Fruit fly (Drosophila melanogaster) whole organism, embryonic: Measurements from ENCODE around the gene RpS14a.

Experiments used
- Atf6 ChIP-seq: fragments of 200-800 bp; sonication (Bioruptor generic); IDR thresholded peaks from 2 replicates; pipeline ENCODE4 v1.3.6; 2022; ENCODE audit warnings: missing biosample characterization, missing genetic modification characterization
- CG10654 ChIP-seq: fragments of 200-800 bp; sonication (Bioruptor generic); optimal IDR thresholded peaks from 2 replicates; lab custom pipeline; 2016; ENCODE audit warnings: missing biosample characterization, missing genetic modification characterization
- CG17385 ChIP-seq: fragments of 200-800 bp; sonication (Bioruptor generic); optimal IDR thresholded peaks from 3 replicates; lab custom pipeline; 2018; ENCODE audit warnings: missing biosample characterization, mild to moderate bottlenecking, missing genetic modification characterization
- CG17568 ChIP-seq: fragments of 200-800 bp; sonication (Bioruptor generic); optimal IDR thresholded peaks from 2 replicates; lab custom pipeline; 2018; ENCODE audit warnings: missing biosample characterization, mild to moderate bottlenecking, missing genetic modification characterization, moderate library complexity
- CG1792 ChIP-seq: fragments of 200-800 bp; sonication (Bioruptor generic); optimal IDR thresholded peaks from 2 replicates; lab custom pipeline; 2016; ENCODE audit warnings: missing biosample characterization, missing genetic modification characterization
- CG18262 ChIP-seq: fragments of 200-800 bp; optimal IDR thresholded peaks from 3 replicates; lab custom pipeline; 2019; ENCODE audit warnings: missing biosample characterization, mild to moderate bottlenecking, missing genetic modification characterization, moderate library complexity
- CG2129 ChIP-seq: fragments of 200-800 bp; sonication (Bioruptor generic); IDR thresholded peaks from 2 replicates; pipeline ENCODE4 v1.3.6; 2022; ENCODE audit warnings: missing biosample characterization, missing genetic modification characterization; ENCODE audit not compliant: partially characterized antibody
- CG31365 ChIP-seq: fragments of 200-800 bp; sonication (Bioruptor generic); optimal IDR thresholded peaks from 2 replicates; lab custom pipeline; 2018; ENCODE audit warnings: missing biosample characterization, mild to moderate bottlenecking, missing genetic modification characterization
- CG31441 ChIP-seq: fragments of 200-800 bp; sonication (Bioruptor generic); IDR thresholded peaks from 2 replicates; pipeline ENCODE4 v1.3.6; 2022; ENCODE audit warnings: missing biosample characterization, missing genetic modification characterization
- CG32772 ChIP-seq: fragments of 200-800 bp; sonication (Bioruptor generic); IDR thresholded peaks from 2 replicates; pipeline ENCODE4 v1.3.6; 2022; ENCODE audit warnings: missing biosample characterization, missing genetic modification characterization
- CG3407 ChIP-seq: fragments of 200-800 bp; sonication (Bioruptor generic); optimal IDR thresholded peaks from 2 replicates; lab custom pipeline; 2018; ENCODE audit warnings: missing biosample characterization, mild to moderate bottlenecking, missing genetic modification characterization
- CG4360 ChIP-seq: fragments of 200-800 bp; sonication (Bioruptor generic); IDR thresholded peaks from 2 replicates; pipeline ENCODE4 v1.3.6; 2022; ENCODE audit warnings: missing biosample characterization, missing genetic modification characterization
- CG4730 ChIP-seq: fragments of 200-800 bp; sonication (Bioruptor generic); IDR thresholded peaks from 2 replicates; pipeline ENCODE4 v1.3.6; 2022; ENCODE audit warnings: missing biosample characterization, missing genetic modification characterization
- CG5245 ChIP-seq: fragments of 200-800 bp; sonication (Bioruptor generic); optimal IDR thresholded peaks from 3 replicates; lab custom pipeline; 2016; ENCODE audit warnings: missing biosample characterization, missing genetic modification characterization
- CG5953 ChIP-seq: fragments of 200-800 bp; sonication (Bioruptor generic); IDR thresholded peaks from 2 replicates; pipeline ENCODE4 v1.3.6; 2022; ENCODE audit warnings: missing biosample characterization, missing genetic modification characterization
- CG6654 ChIP-seq: fragments of 200-800 bp; sonication (Bioruptor generic); optimal IDR thresholded peaks from 2 replicates; lab custom pipeline; 2017; ENCODE audit warnings: missing biosample characterization, mild to moderate bottlenecking, missing genetic modification characterization
- CG7928 ChIP-seq: fragments of 200-800 bp; sonication (Bioruptor generic); optimal IDR thresholded peaks from 2 replicates; lab custom pipeline; 2017; ENCODE audit warnings: missing biosample characterization, mild to moderate bottlenecking, missing genetic modification characterization
- CG8478 ChIP-seq: fragments of >200 bp; optimal IDR thresholded peaks from 2 replicates; lab custom pipeline; 2018
- CG8924 ChIP-seq: fragments of 200-800 bp; optimal IDR thresholded peaks from 3 replicates; lab custom pipeline; 2019; ENCODE audit warnings: missing biosample characterization, mild to moderate bottlenecking, missing genetic modification characterization, moderate library complexity
- Deaf1 ChIP-seq: fragments of 200-800 bp; optimal IDR thresholded peaks from 3 replicates; lab custom pipeline; 2019; ENCODE audit warnings: missing biosample characterization, mild to moderate bottlenecking, missing genetic modification characterization, moderate library complexity
- HLH3B ChIP-seq: fragments of 200-800 bp; sonication (Bioruptor generic); IDR thresholded peaks from 2 replicates; pipeline ENCODE4 v1.3.6; 2022; ENCODE audit warnings: missing biosample characterization, missing genetic modification characterization
- Hr3 ChIP-seq: fragments of 200-800 bp; sonication (Bioruptor generic); optimal IDR thresholded peaks from 3 replicates; lab custom pipeline; 2016; ENCODE audit warnings: missing biosample characterization, missing genetic modification characterization
- Hr78 ChIP-seq, 2 experiments: fragments of 200-800 bp in 1 of 2; fragments of >200 bp in 1 of 2; sonication (Bioruptor generic) in 1 of 2; optimal IDR thresholded peaks; 2 replicates each; lab custom pipeline; 2017 to 2019; ENCODE audit warnings: missing biosample characterization in 2 of 2, missing genetic modification characterization in 2 of 2, mild to moderate bottlenecking in 1 of 2, moderate library complexity in 1 of 2
- Max ChIP-seq: fragments of 200-800 bp; sonication (Bioruptor generic); optimal IDR thresholded peaks from 2 replicates; lab custom pipeline; 2016; ENCODE audit warnings: missing biosample characterization, mild to moderate bottlenecking, missing genetic modification characterization
- Mes4 ChIP-seq: fragments of 200-800 bp; sonication (Bioruptor generic); optimal IDR thresholded peaks from 2 replicates; lab custom pipeline; 2016; ENCODE audit warnings: missing biosample characterization, missing genetic modification characterization
- NFAT ChIP-seq: fragments of 200-800 bp; sonication (Bioruptor generic); IDR thresholded peaks from 2 replicates; pipeline ENCODE4 v1.3.6; 2022; ENCODE audit warnings: missing biosample characterization, missing genetic modification characterization
- Ravus ChIP-seq: fragments of 200-800 bp; sonication (Bioruptor generic); IDR thresholded peaks from 2 replicates; pipeline ENCODE4 v1.3.6; 2022; ENCODE audit warnings: missing biosample characterization, missing genetic modification characterization
- Sry-β ChIP-seq: fragments of 200-800 bp; sonication (Bioruptor generic); optimal IDR thresholded peaks from 2 replicates; lab custom pipeline; 2018; ENCODE audit warnings: missing biosample characterization, mild to moderate bottlenecking, missing genetic modification characterization, moderate library complexity
- TFAM ChIP-seq: fragments of 200-800 bp; sonication (Bioruptor generic); optimal IDR thresholded peaks from 2 replicates; lab custom pipeline; 2017; ENCODE audit warnings: missing biosample characterization, missing genetic modification characterization, inconsistent platforms
- bab2 ChIP-seq: fragments of 200-800 bp; sonication (Bioruptor generic); optimal IDR thresholded peaks from 2 replicates; lab custom pipeline; 2016; ENCODE audit warnings: missing biosample characterization, missing genetic modification characterization
- br ChIP-seq: fragments of >200 bp; optimal IDR thresholded peaks from 2 replicates; lab custom pipeline; 2017
- chinmo ChIP-seq: fragments of 200-800 bp; sonication (Bioruptor generic); IDR thresholded peaks from 4 replicates; pipeline ENCODE4 v1.3.6; 2022; ENCODE audit warnings: missing biosample characterization, missing genetic modification characterization; ENCODE audit not compliant: partially characterized antibody
- chm ChIP-seq: fragments of 200-800 bp; sonication (Bioruptor generic); IDR thresholded peaks from 2 replicates; pipeline ENCODE4 v1.3.6; 2022; ENCODE audit warnings: missing biosample characterization, missing genetic modification characterization
- chn ChIP-seq: fragments of 200-800 bp; sonication (Bioruptor generic); optimal IDR thresholded peaks from 2 replicates; lab custom pipeline; 2016; ENCODE audit warnings: missing biosample characterization, missing genetic modification characterization
- ems ChIP-seq: fragments of 200-800 bp; sonication (Bioruptor generic); optimal IDR thresholded peaks from 3 replicates; lab custom pipeline; 2016; ENCODE audit warnings: missing biosample characterization, missing genetic modification characterization
- eve ChIP-seq, 2 experiments: fragments of >200 bp; optimal IDR thresholded peaks; 2 replicates each; lab custom pipeline; 2017; ENCODE audit warnings: missing biosample characterization in 2 of 2, missing genetic modification characterization in 2 of 2
- gsb ChIP-seq: fragments of 200-800 bp; sonication (Bioruptor generic); IDR thresholded peaks from 2 replicates; pipeline ENCODE4 v1.3.6; 2022; ENCODE audit warnings: missing biosample characterization, missing genetic modification characterization
- gsb-n ChIP-seq: fragments of 200-800 bp; sonication (Bioruptor generic); optimal IDR thresholded peaks from 3 replicates; lab custom pipeline; 2018; ENCODE audit warnings: missing biosample characterization, mild to moderate bottlenecking, missing genetic modification characterization
- her ChIP-seq: fragments of 200-800 bp; sonication (Bioruptor generic); optimal IDR thresholded peaks from 2 replicates; lab custom pipeline; 2016; ENCODE audit warnings: missing biosample characterization, missing genetic modification characterization
- lilli ChIP-seq: fragments of 200-800 bp; sonication (Bioruptor generic); optimal IDR thresholded peaks from 3 replicates; lab custom pipeline; 2016; ENCODE audit warnings: missing biosample characterization, missing genetic modification characterization
- lmd ChIP-seq: fragments of 200-800 bp; sonication (Bioruptor generic); IDR thresholded peaks from 2 replicates; pipeline ENCODE4 v1.3.6; 2022; ENCODE audit warnings: missing biosample characterization, missing genetic modification characterization
- mld ChIP-seq: fragments of 200-800 bp; sonication (Bioruptor generic); IDR thresholded peaks from 3 replicates; pipeline ENCODE4 v1.3.6; 2022; ENCODE audit warnings: missing biosample characterization, missing genetic modification characterization; ENCODE audit not compliant: partially characterized antibody
- pan ChIP-seq, 4 experiments: fragments of >200 bp in 3 of 4; fragments of 200-800 bp in 1 of 4; sonication (Bioruptor generic) in 1 of 4; optimal IDR thresholded peaks in 3 of 4; IDR thresholded peaks in 1 of 4; 2 replicates each; pipeline versions ENCODE4 v1.3.6 to Lab custom; 2017 to 2022; ENCODE audit warnings: missing biosample characterization in 2 of 4, missing genetic modification characterization in 2 of 4, mixed read lengths in 1 of 4
- pzg ChIP-seq: fragments of 200-800 bp; sonication (Bioruptor generic); optimal IDR thresholded peaks from 3 replicates; lab custom pipeline; 2018; ENCODE audit warnings: missing biosample characterization, mild to moderate bottlenecking, missing genetic modification characterization, moderate library complexity
- ro ChIP-seq: fragments of 200-800 bp; sonication (Bioruptor generic); IDR thresholded peaks from 2 replicates; pipeline ENCODE4 v1.3.6; 2022; ENCODE audit warnings: missing biosample characterization, missing genetic modification characterization
- sima ChIP-seq: fragments of 200-800 bp; sonication (Bioruptor generic); optimal IDR thresholded peaks from 2 replicates; lab custom pipeline; 2016; ENCODE audit warnings: missing biosample characterization, missing genetic modification characterization
- sisA ChIP-seq: fragments of 200-800 bp; sonication (Bioruptor generic); IDR thresholded peaks from 2 replicates; pipeline ENCODE4 v1.3.6; 2022; ENCODE audit warnings: missing biosample characterization, missing genetic modification characterization
- stc ChIP-seq: fragments of 200-800 bp; sonication (Bioruptor generic); IDR thresholded peaks from 2 replicates; pipeline ENCODE4 v1.3.6; 2022; ENCODE audit warnings: missing biosample characterization, missing genetic modification characterization
- stwl ChIP-seq: fragments of 200-800 bp; sonication (Bioruptor generic); optimal IDR thresholded peaks from 3 replicates; lab custom pipeline; 2018; ENCODE audit warnings: missing biosample characterization, mild to moderate bottlenecking, missing genetic modification characterization, moderate library complexity
- tll ChIP-seq, 2 experiments: fragments of 200-800 bp in 1 of 2; fragments of >200 bp in 1 of 2; sonication (Bioruptor generic) in 1 of 2; optimal IDR thresholded peaks; 2 replicates each; lab custom pipeline; 2017 to 2019; ENCODE audit warnings: missing biosample characterization in 2 of 2, missing genetic modification characterization in 2 of 2, mild to moderate bottlenecking in 1 of 2, moderate library complexity in 1 of 2
- zf30C ChIP-seq: fragments of 200-800 bp; sonication (Bioruptor generic); optimal IDR thresholded peaks from 3 replicates; lab custom pipeline; 2018; ENCODE audit warnings: missing biosample characterization, mild to moderate bottlenecking, missing genetic modification characterization
- zfh2 ChIP-seq: fragments of 200-800 bp; sonication (Bioruptor generic); optimal IDR thresholded peaks from 2 replicates; lab custom pipeline; 2016; ENCODE audit warnings: missing biosample characterization, missing genetic modification characterization

RpS14a gene

dm6 chrX:7970396-7970795 is 36.9 kb downstream of the RpS14a start (continued):
- TF ChIP-seq chinmo (GFP tag; lab: Robert Waterston, UW), result 0 out of 4 replicates have a peak, but pooled peaks have one; percentile 15
- TF ChIP-seq Hr78 (GFP tag; optimal IDR thresholded peaks at IDR 0.05; lab: Kevin White, UChicago), result no peak
- no peak for TF ChIP-seq ro
- TF ChIP-seq CG2129, result peak; percentile 43; the same call in 1 of the 2 replicates
- no peak for TF ChIP-seq NFAT (GFP tag; lab: Robert Waterston, UW)
- no peak for TF ChIP-seq Ravus (GFP tag; lab: Robert Waterston, UW)
- TF ChIP-seq her (GFP tag; lab: Kevin White, UChicago), result no peak
- peak; percentile 4 for TF ChIP-seq Deaf1 (tag; lab: Kevin White, UChicago)
- TF ChIP-seq stc, result no peak
- peak; percentile 51 for TF ChIP-seq ems (GFP tag; lab: Kevin White, UChicago)
- no peak for TF ChIP-seq bab2
- no peak for TF ChIP-seq tll (GFP tag; optimal IDR thresholded peaks at IDR 0.05; lab: Kevin White, UChicago)
- no peak for TF ChIP-seq CG6654 (GFP tag; lab: Kevin White, UChicago)
- no peak for TF ChIP-seq chm
- TF ChIP-seq CG31365 (tag; lab: Kevin White, UChicago), result no peak
- no peak for TF ChIP-seq CG8478 (lab: Kevin White, UChicago)
- TF ChIP-seq Sry-β (GFP tag; lab: Kevin White, UChicago), result no peak
- peak; percentile 50 for TF ChIP-seq CG31441
- TF ChIP-seq pan (optimal IDR thresholded peaks at IDR 0.05; lab: Kevin White, UChicago), result no peak
- TF ChIP-seq pan (GFP tag; optimal IDR thresholded peaks at IDR 0.05 in 1 of 2, IDR thresholded peaks at IDR 0.05 in 1 of 2), result peak in 1 of 2 experiments; percentile 33
- TF ChIP-seq CG17568 (GFP tag; lab: Kevin White, UChicago), result peak; percentile 8
- TF ChIP-seq Mes4 (GFP tag; lab: Kevin White, UChicago), result no peak
- TF ChIP-seq gsb-n (tag; lab: Kevin White, UChicago), result peak; percentile 14
- TF ChIP-seq CG5953 (GFP tag; lab: Robert Waterston, UW), result no peak
- no peak for TF ChIP-seq gsb
- no peak for TF ChIP-seq CG3407
- no peak for TF ChIP-seq zf30C
- peak in 1 of 2 experiments; percentile 53 for TF ChIP-seq eve (GFP tag; optimal IDR thresholded peaks at IDR 0.05; lab: Kevin White, UChicago)
- no peak for TF ChIP-seq CG1792 (GFP tag; lab: Kevin White, UChicago)
- TF ChIP-seq CG10654 (GFP tag; lab: Kevin White, UChicago), result no peak
- TF ChIP-seq CG5245 (GFP tag; lab: Kevin White, UChicago), result no peak
- no peak for TF ChIP-seq TFAM (GFP tag; lab: Kevin White, UChicago)
- no peak for TF ChIP-seq pzg (GFP tag; lab: Kevin White, UChicago)
- no peak for TF ChIP-seq br (lab: Kevin White, UChicago)
- TF ChIP-seq Hr3 (GFP tag; lab: Kevin White, UChicago), result no peak
- TF ChIP-seq CG4360, result no peak
- TF ChIP-seq CG4730 (GFP tag; lab: Robert Waterston, UW), result no peak
- peak; percentile 38; the same call in 1 of the 2 replicates for TF ChIP-seq sisA (GFP tag; lab: Robert Waterston, UW)
- peak; percentile 47 for TF ChIP-seq CG17385
- TF ChIP-seq CG7928 (GFP tag; lab: Kevin White, UChicago), result no peak
- peak; percentile 58 for TF ChIP-seq CG18262 (tag; lab: Kevin White, UChicago)
- no peak for TF ChIP-seq CG32772 (GFP tag; lab: Robert Waterston, UW)
- TF ChIP-seq CG8924, result peak; percentile 61
- TF ChIP-seq mld (GFP tag; lab: Robert Waterston, UW), result no peak
- no peak for TF ChIP-seq Atf6 (GFP tag; lab: Robert Waterston, UW)
- TF ChIP-seq zfh2 (GFP tag; lab: Kevin White, UChicago), result peak; percentile 55
- TF ChIP-seq lmd (GFP tag; lab: Robert Waterston, UW), result peak; percentile 38; the same call in 1 of the 2 replicates
- TF ChIP-seq stwl (tag; lab: Kevin White, UChicago), result no peak
- peak; percentile 46 for TF ChIP-seq chn (GFP tag; lab: Kevin White, UChicago)
- TF ChIP-seq HLH3B (GFP tag; lab: Robert Waterston, UW), result peak; percentile 26; the same call in 1 of the 2 replicates
- TF ChIP-seq sima, result no peak
- TF ChIP-seq lilli, result peak; percentile 68
- TF ChIP-seq Max (GFP tag; lab: Kevin White, UChicago), result no peak
